Worm (Caenorhabditis elegans): ENCODE results near the gene F46F5.14.

ce11 chrII:759788-760187 lies 40.0 kb upstream of the F46F5.14 start:
- TF ChIP-seq ceh-82 (tag; optimal IDR thresholded peaks at IDR 0.05) (no peak), ama-1 (optimal IDR thresholded peaks at IDR 0.05) (no peak), snpc-4 (tag; optimal IDR thresholded peaks at IDR 0.05) (no peak), nhr-12 (tag; optimal IDR thresholded peaks at IDR 0.05) (no peak), nhr-11 (tag; optimal IDR thresholded peaks at IDR 0.05) (no peak), lsy-2 (tag; optimal IDR thresholded peaks at IDR 0.05) (peak in 1 of 2 experiments; percentile 59)

Data from whole organism, L2 larva.